Worm (Caenorhabditis elegans) whole organism, L4 larva: ENCODE data around the gene fubl-2.

Source experiments
- F26F4.8 ChIP-seq: fragments of 200-800 bp; sonication (Bioruptor generic); conservative IDR thresholded peaks from 2 replicates; pipeline ENCODE4 v1.3.6; 2022; ENCODE audit warnings: missing genetic modification characterization, missing compliant biosample characterization
- F37D6.2 ChIP-seq: sonication (generic microtip); optimal IDR thresholded peaks from 2 replicates; lab custom pipeline; 2016; ENCODE audit warnings: mild to moderate bottlenecking, missing genetic modification characterization, missing compliant biosample characterization
- F44E2.7 ChIP-seq: fragments of 200-800 bp; sonication (Bioruptor generic); IDR thresholded peaks from 2 replicates; pipeline ENCODE4 v2.1.2; 2022; ENCODE audit warnings: missing genetic modification characterization, missing compliant biosample characterization
- F49E8.2 ChIP-seq: sonication (generic microtip); optimal IDR thresholded peaks from 2 replicates; lab custom pipeline; 2016; ENCODE audit warnings: missing compliant biosample characterization, mild to moderate bottlenecking, missing genetic modification characterization, borderline replicate concordance
- T20F7.1 ChIP-seq: fragments of 200-800 bp; sonication (Bioruptor generic); optimal IDR thresholded peaks from 2 replicates; lab custom pipeline; 2018; ENCODE audit warnings: mild to moderate bottlenecking, missing genetic modification characterization, missing compliant biosample characterization
- Y5F2A.4 ChIP-seq: fragments of 200-800 bp; sonication (Bioruptor generic); optimal IDR thresholded peaks from 2 replicates; lab custom pipeline; 2018; ENCODE audit warnings: mild to moderate bottlenecking, missing genetic modification characterization, missing compliant biosample characterization
- Y75B8A.6 ChIP-seq: fragments of 200-800 bp; sonication (Bioruptor generic); IDR thresholded peaks from 2 replicates; pipeline ENCODE4 v1.3.6; 2022; ENCODE audit warnings: missing genetic modification reagents, missing genetic modification characterization, missing compliant biosample characterization
- aly-2 ChIP-seq: sonication (generic microtip); optimal IDR thresholded peaks from 2 replicates; lab custom pipeline; 2018; ENCODE audit warnings: missing biosample characterization, missing genetic modification characterization
- arid-1 ChIP-seq: fragments of 200-800 bp; sonication (Bioruptor generic); conservative IDR thresholded peaks from 2 replicates; pipeline ENCODE4 v1.3.6; 2022; ENCODE audit warnings: missing genetic modification reagents, missing genetic modification characterization, missing compliant biosample characterization
- attf-4 ChIP-seq: sonication (generic microtip); optimal IDR thresholded peaks from 3 replicates; lab custom pipeline; 2017; ENCODE audit warnings: missing biosample characterization, missing genetic modification characterization
- ceh-32 ChIP-seq: sonication (generic microtip); optimal IDR thresholded peaks from 2 replicates; lab custom pipeline; 2016; ENCODE audit warnings: mild to moderate bottlenecking, missing genetic modification characterization, missing compliant biosample characterization; ENCODE audit not compliant: poor library complexity
- ceh-44 ChIP-seq: fragments of 200-800 bp; sonication (Bioruptor generic); IDR thresholded peaks from 2 replicates; pipeline ENCODE4 v1.3.6; 2022; ENCODE audit warnings: missing genetic modification reagents, missing genetic modification characterization, missing compliant biosample characterization
- daf-16 ChIP-seq, 3 experiments: sonication (generic microtip); optimal IDR thresholded peaks; 2 replicates each; lab custom pipeline; 2016 to 2017; ENCODE audit warnings: missing genetic modification characterization in 3 of 3, missing genetic modification reagents in 3 of 3, mild to moderate bottlenecking in 2 of 3, missing compliant biosample characterization in 2 of 3, missing biosample characterization in 1 of 3, moderate library complexity in 1 of 3
- dmd-6 ChIP-seq: fragments of 200-800 bp; sonication (Bioruptor generic); IDR thresholded peaks from 2 replicates; pipeline ENCODE4 v1.3.6; 2022; ENCODE audit warnings: missing genetic modification reagents, missing genetic modification characterization, missing compliant biosample characterization
- dmd-9 ChIP-seq: fragments of 200-800 bp; sonication (Bioruptor generic); IDR thresholded peaks from 2 replicates; pipeline ENCODE4 v1.3.6; 2022; ENCODE audit warnings: missing genetic modification reagents, missing genetic modification characterization, missing compliant biosample characterization
- dpl-1 ChIP-seq: fragments of 150-350 bp; optimal IDR thresholded peaks from 2 replicates; lab custom pipeline; 2014; ENCODE audit warnings: missing biosample characterization, missing genetic modification reagents, missing genetic modification characterization
- duxl-1 ChIP-seq: sonication (generic microtip); optimal IDR thresholded peaks from 2 replicates; lab custom pipeline; 2016; ENCODE audit warnings: mild to moderate bottlenecking, missing genetic modification characterization, moderate library complexity, missing compliant biosample characterization; ENCODE audit not compliant: poor library complexity
- dve-1 ChIP-seq: sonication (generic microtip); optimal IDR thresholded peaks from 2 replicates; lab custom pipeline; 2017; ENCODE audit warnings: antibody characterized with exemption, mild to moderate bottlenecking, missing genetic modification characterization, missing compliant biosample characterization; ENCODE audit not compliant: insufficient read depth
- egl-43 ChIP-seq: fragments of 200-800 bp; sonication (Bioruptor generic); IDR thresholded peaks from 2 replicates; pipeline ENCODE4 v1.3.6; 2022; ENCODE audit warnings: missing genetic modification reagents, missing genetic modification characterization, missing compliant biosample characterization
- fkh-10 ChIP-seq: fragments of 150-350 bp; optimal IDR thresholded peaks from 2 replicates; lab custom pipeline; 2014; ENCODE audit warnings: missing biosample characterization, missing genetic modification reagents, missing genetic modification characterization
- hlh-11 ChIP-seq: fragments of 200-800 bp; sonication (Bioruptor generic); optimal IDR thresholded peaks from 2 replicates; lab custom pipeline; 2018; ENCODE audit warnings: mild to moderate bottlenecking, missing genetic modification characterization, missing compliant biosample characterization
- hlh-30 ChIP-seq: sonication (generic microtip); optimal IDR thresholded peaks from 2 replicates; lab custom pipeline; 2017; ENCODE audit warnings: antibody characterized with exemption, mild to moderate bottlenecking, missing genetic modification characterization, missing compliant biosample characterization; ENCODE audit not compliant: insufficient read depth
- hmg-1.1 ChIP-seq: fragments of 200-800 bp; sonication (Bioruptor generic); IDR thresholded peaks from 2 replicates; pipeline ENCODE4 v1.3.6; 2022; ENCODE audit warnings: missing genetic modification reagents, missing genetic modification characterization, missing compliant biosample characterization
- lim-7 ChIP-seq: fragments of 200-800 bp; sonication (Bioruptor generic); IDR thresholded peaks from 2 replicates; pipeline ENCODE4 v1.3.6; 2022; ENCODE audit warnings: missing genetic modification characterization, missing compliant biosample characterization
- lin-1 ChIP-seq: fragments of 200-800 bp; sonication (Bioruptor generic); IDR thresholded peaks from 2 replicates; pipeline ENCODE4 v1.3.6; 2022; ENCODE audit warnings: missing genetic modification reagents, missing genetic modification characterization, missing compliant biosample characterization
- lin-15B ChIP-seq: fragments of 150-350 bp; sonication (generic microtip); optimal IDR thresholded peaks from 3 replicates; lab custom pipeline; 2014; ENCODE audit warnings: missing biosample characterization, missing genetic modification characterization
- lin-29 ChIP-seq: fragments of 200-800 bp; sonication (Bioruptor generic); IDR thresholded peaks from 2 replicates; pipeline ENCODE4 v1.3.6; 2022; ENCODE audit warnings: missing genetic modification reagents, missing genetic modification characterization, missing compliant biosample characterization
- lsy-2 ChIP-seq, 2 experiments: fragments of 150-350 bp in 1 of 2; sonication (generic microtip) in 1 of 2; optimal IDR thresholded peaks; 2 replicates each; lab custom pipeline; 2014 to 2017; ENCODE audit warnings: missing biosample characterization in 2 of 2, missing genetic modification characterization in 2 of 2
- madf-5 ChIP-seq, 2 experiments: fragments of 200-800 bp; sonication (Bioruptor generic); IDR thresholded peaks; 2 replicates each; pipeline ENCODE4 v1.3.6; 2022; ENCODE audit warnings: missing compliant biosample characterization in 2 of 2, missing genetic modification characterization in 2 of 2
- mdt-29 ChIP-seq: fragments of 200-800 bp; sonication (Bioruptor generic); IDR thresholded peaks from 2 replicates; pipeline ENCODE4 v1.3.6; 2022; ENCODE audit warnings: missing genetic modification reagents, missing genetic modification characterization, missing compliant biosample characterization
- mes-2 ChIP-seq: sonication (generic microtip); optimal IDR thresholded peaks from 2 replicates; lab custom pipeline; 2016; ENCODE audit warnings: missing genotype, mild to moderate bottlenecking, missing genetic modification characterization, missing compliant biosample characterization; ENCODE audit not compliant: poor library complexity, severe bottlenecking
- mxl-3 ChIP-seq: fragments of 200-800 bp; sonication (Bioruptor generic); optimal IDR thresholded peaks from 2 replicates; lab custom pipeline; 2018; ENCODE audit warnings: mild to moderate bottlenecking, missing genetic modification characterization, missing compliant biosample characterization
- nhr-102 ChIP-seq: sonication (generic microtip); optimal IDR thresholded peaks from 2 replicates; lab custom pipeline; 2016; ENCODE audit warnings: mild to moderate bottlenecking, missing genetic modification characterization, moderate library complexity, missing compliant biosample characterization
- nhr-28 ChIP-seq: fragments of 150-350 bp; optimal IDR thresholded peaks from 2 replicates; lab custom pipeline; 2014; ENCODE audit warnings: missing biosample characterization, missing genetic modification characterization
- nhr-41 ChIP-seq: fragments of 200-800 bp; sonication (Bioruptor generic); IDR thresholded peaks from 2 replicates; pipeline ENCODE4 v1.3.6; 2022; ENCODE audit warnings: missing genetic modification reagents, missing genetic modification characterization, missing compliant biosample characterization
- nhr-48 ChIP-seq: sonication (generic microtip); optimal IDR thresholded peaks from 2 replicates; lab custom pipeline; 2016; ENCODE audit warnings: mild to moderate bottlenecking, missing genetic modification characterization, missing compliant biosample characterization
- nhr-6 ChIP-seq: fragments of 150-350 bp; optimal IDR thresholded peaks from 2 replicates; lab custom pipeline; 2014; ENCODE audit warnings: missing biosample characterization, missing genetic modification characterization
- rbr-2 ChIP-seq: sonication (generic microtip); optimal IDR thresholded peaks from 2 replicates; lab custom pipeline; 2016; ENCODE audit warnings: missing genotype, missing genetic modification characterization, missing compliant biosample characterization
- sdz-12 ChIP-seq: fragments of 200-800 bp; sonication (Bioruptor generic); optimal IDR thresholded peaks from 2 replicates; lab custom pipeline; 2018; ENCODE audit warnings: mild to moderate bottlenecking, missing genetic modification characterization, missing compliant biosample characterization
- set-16 ChIP-seq: fragments of 200-800 bp; sonication (Bioruptor generic); IDR thresholded peaks from 2 replicates; pipeline ENCODE4 v1.3.6; 2022; ENCODE audit warnings: missing genetic modification reagents, missing genetic modification characterization, missing compliant biosample characterization
- snpc-1.2 ChIP-seq: fragments of 200-800 bp; sonication (Bioruptor generic); IDR thresholded peaks from 2 replicates; pipeline ENCODE4 v1.3.6; 2022; ENCODE audit warnings: missing genetic modification reagents, missing genetic modification characterization, missing compliant biosample characterization
- spr-3 ChIP-seq: fragments of 200-800 bp; sonication (Bioruptor generic); optimal IDR thresholded peaks from 2 replicates; lab custom pipeline; 2018; ENCODE audit warnings: mild to moderate bottlenecking, missing genetic modification characterization, missing compliant biosample characterization
- tra-1 ChIP-seq: fragments of 200-800 bp; sonication (Bioruptor generic); IDR thresholded peaks from 2 replicates; pipeline ENCODE4 v1.3.6; 2022; ENCODE audit warnings: missing genetic modification reagents, missing genetic modification characterization, missing compliant biosample characterization
- unc-62 ChIP-seq, 3 experiments: fragments of 150-350 bp in 1 of 3; sonication (generic microtip); optimal IDR thresholded peaks in 2 of 3; peaks in 1 of 3; 1 replicate in 1 of 3; 2 replicates in 2 of 3; lab custom pipeline; 2014 to 2017; ENCODE audit warnings: missing biosample characterization in 3 of 3, missing genetic modification characterization in 3 of 3, missing genetic modification reagents in 3 of 3, missing genotype in 1 of 3
- vab-7 ChIP-seq: fragments of 200-800 bp; sonication (Bioruptor generic); IDR thresholded peaks from 2 replicates; pipeline ENCODE4 v1.3.6; 2022; ENCODE audit warnings: missing genetic modification reagents, missing genetic modification characterization, missing compliant biosample characterization
- zfp-2 ChIP-seq: sonication (generic microtip); optimal IDR thresholded peaks from 2 replicates; lab custom pipeline; 2016; ENCODE audit warnings: mild to moderate bottlenecking, missing genetic modification characterization, missing compliant biosample characterization
- zip-11 ChIP-seq: fragments of 200-800 bp; sonication (Bioruptor generic); IDR thresholded peaks from 2 replicates; pipeline ENCODE4 v1.3.6; 2022; ENCODE audit warnings: missing genetic modification characterization, missing compliant biosample characterization
- zip-2 ChIP-seq: fragments of 150-350 bp; optimal IDR thresholded peaks from 2 replicates; lab custom pipeline; 2014; ENCODE audit warnings: missing biosample characterization, missing genetic modification characterization
- ztf-7 ChIP-seq: fragments of 150-350 bp; optimal IDR thresholded peaks from 2 replicates; lab custom pipeline; 2014; ENCODE audit warnings: missing biosample characterization, missing genetic modification characterization

fubl-2 gene

DNA sequence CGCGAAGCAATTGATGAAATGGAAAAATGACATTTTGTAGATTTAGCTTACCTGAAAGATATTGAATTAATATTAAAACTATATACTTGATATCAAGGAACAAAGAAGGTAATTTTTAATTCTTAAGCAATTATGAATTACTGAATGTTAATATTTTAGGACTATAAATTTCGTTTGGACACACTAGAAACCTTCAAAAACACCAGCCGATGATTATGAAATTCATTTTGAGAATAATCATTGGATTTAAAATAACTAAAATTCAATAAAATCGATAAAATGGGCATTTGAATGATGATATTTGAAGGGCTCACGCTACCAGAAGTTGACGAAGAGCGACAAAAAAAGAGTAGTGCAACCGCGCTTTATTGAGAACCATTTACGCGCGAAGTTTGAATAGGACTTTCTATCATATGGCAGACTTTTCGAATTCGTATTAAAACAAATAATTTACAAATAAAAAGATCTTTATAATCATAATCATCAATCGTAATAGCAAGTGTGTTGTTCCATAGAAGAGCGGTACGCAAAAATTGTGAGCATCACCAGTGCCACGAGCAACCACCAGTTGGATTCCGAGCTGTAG is 13.6 kb downstream of the fubl-2 start, which contains the start of gene ZK418.5 (continued):
- peak; percentile 29 for TF ChIP-seq nhr-28 (tag; lab: Kevin White, UChicago)
- TF ChIP-seq T20F7.1 (GFP tag; lab: Kevin White, UChicago) = peak; percentile 25
- TF ChIP-seq nhr-102 (tag; lab: Kevin White, UChicago) = no peak
- no peak for TF ChIP-seq spr-3
- no peak for TF ChIP-seq ceh-32 (tag; lab: Kevin White, UChicago)
- TF ChIP-seq zfp-2 (tag; lab: Kevin White, UChicago) = no peak
- TF ChIP-seq mdt-29 (GFP tag; lab: Robert Waterston, UW) = no peak
- no peak for TF ChIP-seq Y5F2A.4 (GFP tag; lab: Kevin White, UChicago)
- peak; percentile 54 for TF ChIP-seq hlh-30
- TF ChIP-seq lin-15B = no peak
- TF ChIP-seq tra-1 (GFP tag; lab: Robert Waterston, UW) = no peak
- no peak for TF ChIP-seq ztf-7 (tag; lab: Kevin White, UChicago)
- TF ChIP-seq mes-2 (tag; lab: Kevin White, UChicago) = no peak
- TF ChIP-seq vab-7 = no peak
- no peak for TF ChIP-seq F44E2.7 (GFP tag; lab: Robert Waterston, UW)
- TF ChIP-seq ceh-44 (GFP tag; lab: Robert Waterston, UW) = no peak
- TF ChIP-seq snpc-1.2 (GFP tag; lab: Robert Waterston, UW) = no peak
- no peak for TF ChIP-seq nhr-48 (tag; lab: Kevin White, UChicago)
- TF ChIP-seq lin-29 = no peak
- TF ChIP-seq madf-5 (GFP tag; IDR thresholded peaks at IDR 0.05; lab: Robert Waterston, UW) = no peak
- no peak for TF ChIP-seq lim-7 (GFP tag; lab: Robert Waterston, UW)
- peak in 1 of 2 experiments; percentile 92 for TF ChIP-seq unc-62 (GFP tag; optimal IDR thresholded peaks at IDR 0.05 in 1 of 2; lab: Kevin White, UChicago)
- no peak for TF ChIP-seq unc-62 (tag; optimal IDR thresholded peaks at IDR 0.05; lab: Kevin White, UChicago)
- TF ChIP-seq dve-1 (tag; lab: Kevin White, UChicago) = no peak
- TF ChIP-seq fkh-10 (GFP tag; lab: Kevin White, UChicago) = no peak
- peak; percentile 50 for TF ChIP-seq nhr-6 (tag; lab: Kevin White, UChicago)
- no peak for TF ChIP-seq nhr-41
- TF ChIP-seq lsy-2 (tag; optimal IDR thresholded peaks at IDR 0.05; lab: Kevin White, UChicago) = no peak
- no peak for TF ChIP-seq F37D6.2
- no peak for TF ChIP-seq Y75B8A.6 (GFP tag; lab: Robert Waterston, UW)
- TF ChIP-seq attf-4 (tag; lab: Kevin White, UChicago) = no peak
- no peak for TF ChIP-seq zip-2 (tag; lab: Kevin White, UChicago)
- TF ChIP-seq aly-2 = no peak
- no peak for TF ChIP-seq mxl-3 (GFP tag; lab: Kevin White, UChicago)
- TF ChIP-seq hlh-11 (tag; lab: Kevin White, UChicago) = no peak
- TF ChIP-seq zip-11 = no peak
- no peak for TF ChIP-seq sdz-12 (GFP tag; lab: Kevin White, UChicago)
- TF ChIP-seq hmg-1.1 (GFP tag; lab: Robert Waterston, UW) = no peak
- TF ChIP-seq F26F4.8 (GFP tag; lab: Robert Waterston, UW) = no peak
- TF ChIP-seq dmd-6 = 0 out of 2 replicates have a peak, but pooled peaks have one; percentile 9
- TF ChIP-seq daf-16 (GFP tag; optimal IDR thresholded peaks at IDR 0.05; lab: Kevin White, UChicago) = no peak
- TF ChIP-seq daf-16 (tag; optimal IDR thresholded peaks at IDR 0.05; lab: Kevin White, UChicago) = peak; percentile 12
- no peak for TF ChIP-seq arid-1 (GFP tag; lab: Robert Waterston, UW)
- no peak for TF ChIP-seq duxl-1 (tag; lab: Kevin White, UChicago)
- TF ChIP-seq dmd-9 (GFP tag; lab: Robert Waterston, UW) = no peak
- no peak for TF ChIP-seq lin-1 (GFP tag; lab: Robert Waterston, UW)
- TF ChIP-seq set-16 (GFP tag; lab: Robert Waterston, UW) = no peak
- peak; percentile 95 for TF ChIP-seq dpl-1 (GFP tag; lab: Kevin White, UChicago)
- TF ChIP-seq egl-43 (GFP tag; lab: Robert Waterston, UW) = no peak
- TF ChIP-seq F49E8.2 (tag; lab: Kevin White, UChicago) = no peak
- peak; percentile 24 for TF ChIP-seq rbr-2 (tag; lab: Kevin White, UChicago)
